Worm (Caenorhabditis elegans): Measurements from ENCODE around the gene lido-11.

DNA sequence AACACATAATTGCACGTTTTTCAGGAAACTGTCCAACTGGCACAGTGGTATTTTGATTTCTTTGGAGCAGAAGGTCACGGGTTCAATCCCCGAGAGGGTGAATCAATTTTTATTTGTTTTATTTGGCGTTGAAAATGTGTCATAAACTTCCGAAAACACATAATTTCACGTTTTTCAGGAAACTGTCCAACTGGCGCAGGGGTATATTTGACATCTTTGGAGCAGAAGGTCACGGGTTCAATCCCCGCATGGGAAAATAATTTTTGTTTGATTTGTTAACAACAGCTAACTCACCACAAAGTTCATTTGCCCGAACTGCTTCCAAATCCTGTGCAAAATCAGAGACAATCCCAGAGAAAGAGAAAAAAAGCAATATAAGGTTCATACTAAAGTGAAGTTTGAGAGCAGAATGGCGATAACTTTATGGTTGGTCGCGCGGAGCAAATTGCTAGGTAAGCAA lies 48.1 kb upstream of the lido-11 start, which contains the start of gene irld-48:
- no peak for TF ChIP-seq aly-1 (tag; optimal IDR thresholded peaks at IDR 0.05)
- TF ChIP-seq tbx-11 (GFP tag; IDR thresholded peaks at IDR 0.05), result no peak
- TF ChIP-seq hmbx-1 (tag; optimal IDR thresholded peaks at IDR 0.05), result no peak
- no peak for TF ChIP-seq ama-1 (optimal IDR thresholded peaks at IDR 0.05)
- TF ChIP-seq pes-1 (GFP tag; IDR thresholded peaks at IDR 0.05), result no peak
